Worm (Caenorhabditis elegans): ENCODE measurements around the gene Y41D4A.4.

Gene Y41D4A.4

DNA sequence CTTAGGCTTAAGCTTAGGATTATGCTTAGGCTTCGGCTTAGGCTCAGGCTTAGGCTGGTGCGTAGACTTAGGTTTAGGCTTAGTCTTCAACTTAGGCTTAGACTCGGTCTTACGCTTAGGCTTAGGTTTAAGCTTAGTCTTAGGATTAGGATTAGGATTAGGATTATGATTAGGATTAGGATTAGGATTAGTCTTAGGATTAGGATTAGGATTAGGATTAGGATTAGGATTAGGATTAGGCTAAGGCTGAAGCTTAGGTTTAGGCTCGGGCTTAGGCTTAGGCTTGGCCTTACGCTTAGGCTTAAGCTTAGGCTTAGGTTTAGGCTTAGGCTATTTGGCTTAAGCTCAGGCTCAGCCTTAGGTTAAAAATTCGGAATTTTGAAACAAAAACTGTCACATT is 39.4 kb downstream of the Y41D4A.4 start:
- no peak for TF ChIP-seq egl-13 (tag; optimal IDR thresholded peaks at IDR 0.05)
- no peak for TF ChIP-seq lir-3 (tag; optimal IDR thresholded peaks at IDR 0.05; ENCODE audit: poor library complexity)
- TF ChIP-seq alr-1 (tag; optimal IDR thresholded peaks at IDR 0.05; ENCODE audit: borderline replicate concordance): no peak
- TF ChIP-seq isw-1 (GFP tag; IDR thresholded peaks at IDR 0.05): no peak
- TF ChIP-seq tlp-1 (tag; optimal IDR thresholded peaks at IDR 0.05): no peak
- no peak for TF ChIP-seq ces-1 (GFP tag; optimal IDR thresholded peaks at IDR 0.05)
- no peak for TF ChIP-seq dsc-1 (tag; optimal IDR thresholded peaks at IDR 0.05)
- no peak for TF ChIP-seq snpc-4 (tag; optimal IDR thresholded peaks at IDR 0.05)
- TF ChIP-seq C34B4.2 (tag; optimal IDR thresholded peaks at IDR 0.05): no peak
- no peak for TF ChIP-seq nhr-85 (tag)

DNA sequence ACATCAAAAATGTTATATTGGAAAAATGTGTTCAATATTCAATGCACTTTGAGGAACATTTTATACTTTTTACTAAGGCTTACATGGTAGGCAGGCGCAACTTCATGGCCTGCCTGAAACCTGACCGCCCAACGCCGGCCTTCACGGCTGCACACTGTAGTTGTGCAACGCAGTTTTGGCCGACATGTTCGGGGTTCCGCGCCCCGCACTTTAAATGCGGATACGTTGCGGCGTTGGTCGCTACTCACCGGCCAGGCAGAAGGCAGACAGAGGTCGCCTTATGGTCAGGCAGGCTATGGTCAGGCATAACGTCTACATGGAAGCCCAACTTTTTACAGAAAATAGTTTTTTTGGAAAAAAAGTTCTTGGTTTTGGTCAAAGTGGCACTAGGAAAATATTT is 44.9 kb downstream of the Y41D4A.4 start:
- TF ChIP-seq egl-13 (tag; optimal IDR thresholded peaks at IDR 0.05) (no peak), efl-1 (optimal IDR thresholded peaks at IDR 0.05) (no peak), efl-1 (GFP tag; optimal IDR thresholded peaks at IDR 0.05 in 1 of 2) (peak in 1 of 2 experiments; percentile 44)

DNA sequence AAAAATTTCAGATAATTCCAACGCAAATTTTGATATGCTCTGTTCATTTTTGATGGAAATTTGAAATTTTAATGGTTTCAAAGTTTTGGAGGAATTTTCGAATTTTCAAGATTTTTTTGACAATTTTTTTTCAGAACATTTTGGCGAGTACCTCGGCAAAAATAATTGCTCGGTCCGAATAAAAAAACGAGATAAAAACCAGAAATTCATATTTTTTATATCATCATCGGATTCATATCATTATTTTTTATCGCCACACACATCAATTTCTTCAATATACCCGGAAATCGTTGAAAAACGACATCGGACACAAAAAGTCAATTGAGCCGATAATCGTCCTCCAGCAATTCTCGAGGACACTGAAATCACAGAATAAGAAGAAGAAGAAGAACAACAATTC is 46.0 kb downstream of the Y41D4A.4 start:
- TF ChIP-seq nhr-85 (tag) (peak; percentile 51), tlp-1 (tag; optimal IDR thresholded peaks at IDR 0.05) (no peak)
